Worm (Caenorhabditis elegans) whole organism, young adult: Measurements from ENCODE around the gene C43G2.3.

Experiments used
- C06A6.2 ChIP-seq: fragments of 200-800 bp; sonication (Bioruptor generic); conservative IDR thresholded peaks from 2 replicates; pipeline ENCODE4 v1.3.6; 2022; ENCODE audit warnings: missing genetic modification characterization, missing compliant biosample characterization
- F49E8.2 ChIP-seq: sonication (generic microtip); optimal IDR thresholded peaks from 3 replicates; lab custom pipeline; 2017; ENCODE audit warnings: missing genetic modification characterization, mild to moderate bottlenecking, missing compliant biosample characterization, antibody characterized with exemption, moderate library complexity; ENCODE audit not compliant: insufficient read depth
- K11D2.4 ChIP-seq: fragments of 200-800 bp; sonication (Bioruptor generic); IDR thresholded peaks from 2 replicates; pipeline ENCODE4 v1.3.6; 2022; ENCODE audit warnings: missing genetic modification reagents, missing genetic modification characterization, missing compliant biosample characterization
- Y95B8A.8 ChIP-seq: fragments of 200-800 bp; sonication (Bioruptor generic); IDR thresholded peaks from 2 replicates; pipeline ENCODE4 v1.3.6; 2022; ENCODE audit warnings: missing genetic modification reagents, missing genetic modification characterization, missing compliant biosample characterization
- him-1 ChIP-seq: sonication (generic microtip); optimal IDR thresholded peaks from 2 replicates; lab custom pipeline; 2016; ENCODE audit warnings: missing genotype, missing genetic modification reagents, missing genetic modification characterization, missing compliant biosample characterization
- lin-26 ChIP-seq: fragments of 200-800 bp; sonication (Bioruptor generic); IDR thresholded peaks from 2 replicates; pipeline ENCODE4 v1.3.6; 2022; ENCODE audit warnings: missing genetic modification reagents, missing genetic modification characterization, missing compliant biosample characterization
- lin-54 ChIP-seq: fragments of 200-800 bp; sonication (Bioruptor generic); optimal IDR thresholded peaks from 2 replicates; lab custom pipeline; 2018; ENCODE audit warnings: mild to moderate bottlenecking, missing genetic modification characterization, missing compliant biosample characterization
- mes-4 ChIP-seq: sonication (generic microtip); optimal IDR thresholded peaks from 2 replicates; lab custom pipeline; 2016; ENCODE audit warnings: missing genotype, missing genetic modification characterization, missing compliant biosample characterization
- sdz-38 ChIP-seq: sonication (generic microtip); optimal IDR thresholded peaks from 2 replicates; lab custom pipeline; 2016; ENCODE audit warnings: missing genotype, missing genetic modification characterization, missing compliant biosample characterization
- snpc-4 ChIP-seq, 5 experiments: fragments of 150-350 bp in 1 of 5; sonication (generic microtip) in 4 of 5; optimal IDR thresholded peaks; 2 replicates each; lab custom pipeline; 2014 to 2018; ENCODE audit warnings: missing genetic modification characterization in 5 of 5, missing biosample characterization in 3 of 5, antibody characterized with exemption in 2 of 5, mild to moderate bottlenecking in 2 of 5, missing compliant biosample characterization in 2 of 5, missing genotype in 2 of 5, moderate library complexity in 2 of 5, missing genetic modification reagents in 1 of 5
- unc-62 ChIP-seq: fragments of 150-350 bp; optimal IDR thresholded peaks from 2 replicates; lab custom pipeline; 2014; ENCODE audit warnings: missing biosample characterization, missing genetic modification reagents, missing genetic modification characterization

DNA sequence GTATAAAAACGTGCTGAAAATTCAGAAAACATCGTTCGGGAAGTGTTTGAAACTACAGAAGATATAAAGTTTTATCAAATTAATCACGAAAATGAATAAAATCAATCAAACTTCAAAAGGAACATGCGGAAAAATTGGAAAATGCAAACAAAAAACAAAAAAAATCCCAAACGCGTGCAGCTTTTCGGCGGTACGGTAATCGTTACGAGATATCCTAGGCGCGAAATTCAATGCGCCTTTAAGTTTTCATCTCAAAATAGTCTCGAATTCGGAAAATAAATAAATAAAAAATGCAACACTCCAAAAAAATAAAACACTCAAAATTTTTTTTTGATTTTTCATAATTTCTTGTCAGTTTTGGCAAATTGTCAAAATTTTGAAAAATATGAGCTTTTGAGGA, 48.2 kb upstream of the C43G2.3 start:
- TF ChIP-seq snpc-4 (GFP tag; optimal IDR thresholded peaks at IDR 0.05; lab: Kevin White, UChicago), result no peak
- peak in 3 of 4 experiments; percentile 62 to 86 (median 80) for TF ChIP-seq snpc-4 (tag; optimal IDR thresholded peaks at IDR 0.05; lab: Kevin White, UChicago)
- TF ChIP-seq mes-4 (tag; lab: Kevin White, UChicago), result no peak
- TF ChIP-seq unc-62 (GFP tag; lab: Kevin White, UChicago), result no peak
- TF ChIP-seq lin-54 (GFP tag; lab: Kevin White, UChicago), result no peak
- no peak for TF ChIP-seq Y95B8A.8 (GFP tag; lab: Robert Waterston, UW)
- no peak for TF ChIP-seq sdz-38
- no peak for TF ChIP-seq him-1 (tag; lab: Kevin White, UChicago)
- TF ChIP-seq K11D2.4 (GFP tag; lab: Robert Waterston, UW), result no peak
- TF ChIP-seq C06A6.2, result no peak
- TF ChIP-seq lin-26 (GFP tag; lab: Robert Waterston, UW), result no peak
- TF ChIP-seq F49E8.2, result no peak
